Worm (Caenorhabditis elegans): ENCODE measurements around the gene C26B9.6.

DNA sequence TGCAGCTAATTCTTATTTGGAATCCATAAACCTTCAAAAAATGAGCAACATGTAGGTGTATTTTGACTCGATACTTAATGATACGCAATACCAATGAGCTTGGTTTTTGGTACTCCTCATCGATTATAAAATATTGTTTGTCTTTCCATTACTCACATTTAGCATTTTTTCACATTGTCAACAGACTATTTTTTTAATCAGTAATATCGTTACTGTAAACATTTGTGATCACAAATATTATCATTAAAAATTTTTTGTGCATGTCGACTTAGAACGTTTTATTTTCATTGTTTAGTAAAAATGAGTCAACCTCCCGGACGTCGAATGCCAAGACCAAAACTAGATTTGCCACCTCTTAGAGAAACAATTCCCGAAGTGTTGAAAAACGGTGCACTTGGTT is 42.0 kb upstream of the C26B9.6 start, which contains the start of gene sek-5:
- no peak for TF ChIP-seq mls-2 (tag; optimal IDR thresholded peaks at IDR 0.05)
- TF ChIP-seq blmp-1 (tag; optimal IDR thresholded peaks at IDR 0.05): no peak
- no peak for TF ChIP-seq unc-62 (GFP tag; optimal IDR thresholded peaks at IDR 0.05)
- TF ChIP-seq nhr-76 (tag; optimal IDR thresholded peaks at IDR 0.05): no peak
- TF ChIP-seq snpc-4 (tag; optimal IDR thresholded peaks at IDR 0.05): no peak
- no peak for TF ChIP-seq elt-3 (tag; optimal IDR thresholded peaks at IDR 0.05)
- TF ChIP-seq mab-5 (tag; optimal IDR thresholded peaks at IDR 0.05): no peak
- no peak for TF ChIP-seq pha-4 (tag; optimal IDR thresholded peaks at IDR 0.05)
